Fruit fly (Drosophila melanogaster): ENCODE measurements around the gene t-cup.

The t-cup gene

dm6 chr2L:12459191-12459590 lies 37.9 kb downstream of the t-cup start:
- TF ChIP-seq CG10321 (GFP tag; IDR thresholded peaks at IDR 0.05): no peak
- TF ChIP-seq croc (GFP tag; conservative IDR thresholded peaks at IDR 0.05): no peak
- no peak for TF ChIP-seq nerfin-2 (GFP tag; IDR thresholded peaks at IDR 0.05; ENCODE audit: partially characterized antibody)
- TF ChIP-seq fd96Cb (tag; optimal IDR thresholded peaks at IDR 0.05): no peak
- peak; percentile 20 for TF ChIP-seq CG15601 (tag; optimal IDR thresholded peaks at IDR 0.05)
- no peak for TF ChIP-seq CG7839 (tag; optimal IDR thresholded peaks at IDR 0.05)
- TF ChIP-seq kay (GFP tag; optimal IDR thresholded peaks at IDR 0.05): no peak
- peak; percentile 34 for TF ChIP-seq cwo (GFP tag; optimal IDR thresholded peaks at IDR 0.05)
- no peak for TF ChIP-seq E2f1 (GFP tag; IDR thresholded peaks at IDR 0.05)
- TF ChIP-seq Med (GFP tag): peak; percentile 72
- TF ChIP-seq CG3726 (GFP tag; IDR thresholded peaks at IDR 0.05): no peak
- TF ChIP-seq Nf-YA (GFP tag; IDR thresholded peaks at IDR 0.05): no peak
- no peak for TF ChIP-seq en (GFP tag; optimal IDR thresholded peaks at IDR 0.05)
- TF ChIP-seq pros (GFP tag; optimal IDR thresholded peaks at IDR 0.05): no peak
- TF ChIP-seq tgo (GFP tag; IDR thresholded peaks at IDR 0.05): no peak
- no peak for TF ChIP-seq Doc3 (GFP tag; IDR thresholded peaks at IDR 0.05; ENCODE audit: partially characterized antibody)
- no peak for TF ChIP-seq Dll (GFP tag; IDR thresholded peaks at IDR 0.05; ENCODE audit: partially characterized antibody)
- no peak for TF ChIP-seq dimm (GFP tag; IDR thresholded peaks at IDR 0.05)
- TF ChIP-seq CG13624 (GFP tag; optimal IDR thresholded peaks at IDR 0.05): no peak
- TF ChIP-seq ind (GFP tag; optimal IDR thresholded peaks at IDR 0.05): no peak
- no peak for TF ChIP-seq phol (tag; optimal IDR thresholded peaks at IDR 0.05)
- TF ChIP-seq CG5180 (GFP tag; optimal IDR thresholded peaks at IDR 0.05): no peak
- TF ChIP-seq mam (GFP tag; optimal IDR thresholded peaks at IDR 0.05): no peak

DNA sequence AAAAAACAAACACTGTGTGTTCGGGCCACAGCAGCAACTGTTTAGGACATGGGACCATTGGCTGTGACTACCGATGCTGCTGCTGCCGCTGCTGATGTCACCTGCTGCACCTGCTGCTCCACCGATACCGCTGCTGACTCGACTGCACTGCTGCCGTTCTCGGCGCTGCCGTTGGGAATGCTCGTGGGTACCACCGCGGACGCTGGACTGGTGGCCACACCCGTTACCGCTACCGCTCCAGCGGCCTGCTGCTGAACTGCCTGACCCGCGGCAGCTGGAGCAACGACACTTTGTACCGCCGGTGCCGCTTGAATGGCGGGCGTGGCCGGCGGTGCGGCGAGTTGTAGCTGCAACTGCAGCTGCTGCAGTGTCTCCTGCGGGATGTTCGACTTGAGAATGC lies 39.4 kb downstream of the t-cup start:
- no peak for TF ChIP-seq CG16863 (GFP tag; optimal IDR thresholded peaks at IDR 0.05)
- no peak for TF ChIP-seq zen2 (GFP tag; IDR thresholded peaks at IDR 0.05; ENCODE audit: partially characterized antibody)
- TF ChIP-seq CG11696 (GFP tag; IDR thresholded peaks at IDR 0.05): no peak
- TF ChIP-seq Mad (GFP tag; optimal IDR thresholded peaks at IDR 0.05): peak; percentile 9
- TF ChIP-seq Jarid2 (GFP tag; optimal IDR thresholded peaks at IDR 0.05): no peak
- no peak for TF ChIP-seq CG18262 (tag; optimal IDR thresholded peaks at IDR 0.05)
- TF ChIP-seq CG12155 (GFP tag; optimal IDR thresholded peaks at IDR 0.05): no peak
- TF ChIP-seq CG32767 (GFP tag; IDR thresholded peaks at IDR 0.05): no peak
- no peak for TF ChIP-seq kah (GFP tag; optimal IDR thresholded peaks at IDR 0.05)
- TF ChIP-seq Neu2 (GFP tag; optimal IDR thresholded peaks at IDR 0.05; ENCODE audit: borderline replicate concordance): no peak
- no peak for TF ChIP-seq odd (GFP tag; optimal IDR thresholded peaks at IDR 0.05)
- TF ChIP-seq Atf6 (GFP tag; IDR thresholded peaks at IDR 0.05): no peak
- TF ChIP-seq sqz (GFP tag; optimal IDR thresholded peaks at IDR 0.05): no peak
- TF ChIP-seq CG15601 (tag; optimal IDR thresholded peaks at IDR 0.05): no peak
- TF ChIP-seq Nf-YA (GFP tag; IDR thresholded peaks at IDR 0.05): no peak
- TF ChIP-seq CG4404 (GFP tag; IDR thresholded peaks at IDR 0.05): no peak
- no peak for TF ChIP-seq Nf-YB (GFP tag; optimal IDR thresholded peaks at IDR 0.05)
- TF ChIP-seq sd (tag; optimal IDR thresholded peaks at IDR 0.05): no peak
- TF ChIP-seq CG2678 (tag; optimal IDR thresholded peaks at IDR 0.05): no peak
- no peak for TF ChIP-seq Nf-YC (tag; optimal IDR thresholded peaks at IDR 0.05)
- no peak for TF ChIP-seq YL-1 (GFP tag; optimal IDR thresholded peaks at IDR 0.05)
- peak; percentile 33; the same call in 1 of the 3 replicates for TF ChIP-seq CG6791 (GFP tag; IDR thresholded peaks at IDR 0.05; ENCODE audit: partially characterized antibody)
- no peak for TF ChIP-seq Kr (GFP tag; optimal IDR thresholded peaks at IDR 0.05)
- no peak for TF ChIP-seq CG17328 (GFP tag; IDR thresholded peaks at IDR 0.05)
- TF ChIP-seq Myb (GFP tag; optimal IDR thresholded peaks at IDR 0.05): peak; percentile 1
- no peak for TF ChIP-seq PHDP (tag; optimal IDR thresholded peaks at IDR 0.05)
- TF ChIP-seq CG34422 (GFP tag; IDR thresholded peaks at IDR 0.05): no peak
- TF ChIP-seq zfh1 (GFP tag; IDR thresholded peaks at IDR 0.05): peak; percentile 19; the same call in 1 of the 3 replicates
- no peak for TF ChIP-seq Side (GFP tag; optimal IDR thresholded peaks at IDR 0.05)
- TF ChIP-seq ATbp (GFP tag; optimal IDR thresholded peaks at IDR 0.05): no peak
